Worm (Caenorhabditis elegans): ENCODE results near the gene pax-3.

The pax-3 gene

DNA sequence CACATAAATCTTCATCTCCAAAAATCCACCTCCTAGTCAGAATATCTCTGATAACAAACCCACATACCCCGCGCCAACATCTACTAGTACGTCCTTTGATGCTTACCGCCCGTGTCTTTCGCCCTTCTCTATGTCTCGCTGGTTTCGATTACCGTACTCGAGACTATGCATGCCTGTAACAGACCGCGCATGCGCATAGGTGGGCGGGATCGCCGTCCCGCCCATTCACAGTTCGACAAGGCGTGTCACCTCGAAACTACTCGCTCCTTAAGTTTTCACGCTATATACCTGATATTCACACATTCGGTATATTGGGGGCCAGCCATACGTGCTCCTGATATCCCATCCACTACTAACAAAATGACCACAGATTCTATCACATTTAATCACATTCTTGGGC, at the start of gene pax-3:
pax-3 (plus strand) TSS at position 83 of the 400 bp plus-strand sequence.
- TF ChIP-seq nhr-85 (tag) (peak; percentile 87), lsy-2 (tag; optimal IDR thresholded peaks at IDR 0.05) (peak in 1 of 2 experiments; percentile 69), lin-14 (GFP tag; optimal IDR thresholded peaks at IDR 0.05) (peak; percentile 12), pqm-1 (tag; optimal IDR thresholded peaks at IDR 0.05) (no peak)

DNA sequence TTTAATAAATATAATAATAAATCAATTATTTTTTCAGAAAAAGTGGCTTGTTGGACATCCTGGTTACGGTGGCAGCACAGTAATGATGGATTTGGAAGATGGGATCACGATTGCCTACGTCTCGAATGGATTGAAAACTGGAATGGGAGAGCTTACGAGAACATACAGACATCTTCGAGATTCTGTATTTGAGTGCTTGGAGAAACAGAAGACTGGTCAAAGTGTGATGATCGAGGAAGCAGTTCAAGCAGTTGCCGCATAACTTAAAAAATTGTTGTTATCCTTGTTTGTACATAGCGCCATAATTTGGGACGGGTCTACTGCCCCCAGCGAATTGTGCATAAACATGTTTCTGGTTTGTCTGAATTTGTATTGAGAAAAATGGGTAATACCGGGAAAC, 47.9 kb upstream of the pax-3 start:
- no peak for TF ChIP-seq nhr-19 (GFP tag; conservative IDR thresholded peaks at IDR 0.05)
- no peak for TF ChIP-seq elt-3 (tag; optimal IDR thresholded peaks at IDR 0.05)
- TF ChIP-seq snu-23 (GFP tag; optimal IDR thresholded peaks at IDR 0.05) = no peak
- TF ChIP-seq swsn-7 (tag; optimal IDR thresholded peaks at IDR 0.05) = no peak
- TF ChIP-seq nhr-11 (tag; optimal IDR thresholded peaks at IDR 0.05) = no peak
- no peak for TF ChIP-seq nhr-12 (tag; optimal IDR thresholded peaks at IDR 0.05)
- TF ChIP-seq unc-130 (tag; optimal IDR thresholded peaks at IDR 0.05) = no peak
- TF ChIP-seq lir-3 (tag; optimal IDR thresholded peaks at IDR 0.05; ENCODE audit: poor library complexity) = no peak
- no peak for TF ChIP-seq alr-1 (tag; optimal IDR thresholded peaks at IDR 0.05; ENCODE audit: borderline replicate concordance)

DNA sequence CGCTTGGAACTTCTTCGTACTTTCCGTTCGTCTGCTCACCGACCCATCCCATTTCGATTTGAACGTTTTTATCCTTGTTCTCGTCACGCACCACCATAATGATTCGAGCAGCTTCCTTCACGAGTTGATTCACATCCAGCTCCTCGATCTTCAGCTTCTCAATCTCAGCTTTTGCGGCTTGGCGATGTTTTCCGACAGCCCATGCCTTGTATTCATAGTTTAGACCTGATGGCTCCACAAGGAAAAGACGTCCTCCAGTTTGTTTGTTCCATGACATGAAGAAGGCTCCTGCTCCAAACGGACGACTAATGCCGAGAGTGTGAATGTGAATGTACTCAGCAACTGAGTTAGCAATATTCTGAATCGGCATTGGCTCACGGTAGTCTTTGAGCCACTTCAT, 47.3 kb upstream of the pax-3 start:
- TF ChIP-seq irx-1 (tag; optimal IDR thresholded peaks at IDR 0.05) (no peak), elt-3 (tag; optimal IDR thresholded peaks at IDR 0.05) (no peak), ets-5 (GFP tag; IDR thresholded peaks at IDR 0.05) (no peak), aha-1 (tag; optimal IDR thresholded peaks at IDR 0.05) (no peak), dpl-1 (GFP tag; optimal IDR thresholded peaks at IDR 0.05) (no peak), snu-23 (GFP tag; optimal IDR thresholded peaks at IDR 0.05) (no peak), vab-15 (tag; optimal IDR thresholded peaks at IDR 0.05) (no peak), sup-37 (GFP tag; optimal IDR thresholded peaks at IDR 0.05) (no peak), unc-30 (tag; optimal IDR thresholded peaks at IDR 0.05) (no peak), fos-1 (tag; optimal IDR thresholded peaks at IDR 0.05) (no peak), snpc-4 (tag; optimal IDR thresholded peaks at IDR 0.05) (no peak), elt-2 (tag; optimal IDR thresholded peaks at IDR 0.05) (no peak), nhr-90 (tag; optimal IDR thresholded peaks at IDR 0.05; ENCODE audit: poor library complexity) (no peak), ceh-90 (tag; optimal IDR thresholded peaks at IDR 0.05) (no peak), aly-2 (tag; optimal IDR thresholded peaks at IDR 0.05) (no peak), ztf-4 (tag; optimal IDR thresholded peaks at IDR 0.05) (no peak), nhr-71 (tag; optimal IDR thresholded peaks at IDR 0.05) (no peak), mab-9 (GFP tag; IDR thresholded peaks at IDR 0.05) (no peak)

DNA sequence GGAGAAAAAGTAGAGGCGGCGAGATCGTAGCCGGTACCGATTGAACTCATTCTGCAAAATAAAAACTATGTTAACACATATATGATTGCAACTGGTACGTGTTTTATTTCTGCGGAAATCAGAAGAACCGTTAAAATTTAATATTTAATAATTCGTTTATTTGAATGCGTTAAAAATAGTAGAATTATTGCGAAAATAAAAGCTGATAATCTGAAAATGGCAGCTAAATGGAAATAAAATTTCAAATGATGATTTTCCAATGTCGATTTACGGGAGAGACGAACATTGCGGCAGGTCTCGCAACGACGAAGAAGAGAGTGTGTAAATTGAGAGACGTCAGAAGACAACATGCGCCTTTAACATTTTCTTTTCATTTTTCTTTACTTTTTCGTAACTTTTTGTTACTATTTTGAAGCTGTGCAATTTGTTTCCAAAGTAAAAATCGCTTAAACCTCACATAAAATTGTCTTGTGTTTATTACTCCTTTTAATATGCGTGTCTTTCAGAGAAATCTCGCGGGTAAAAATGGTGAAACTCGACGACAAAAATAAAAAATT, 46.5 kb upstream of the pax-3 start, which contains the start of the genes pas-7 and puf-12:
pas-7 (minus strand) TSS at position 51 of the 557 bp plus-strand sequence.
puf-12 (plus strand) TSS at position 507 of the 557 bp plus-strand sequence.
- TF ChIP-seq aly-2 (tag; optimal IDR thresholded peaks at IDR 0.05) = no peak
- no peak for TF ChIP-seq ets-5 (GFP tag; IDR thresholded peaks at IDR 0.05)
- TF ChIP-seq snu-23 (GFP tag; optimal IDR thresholded peaks at IDR 0.05) = peak; percentile 48
- no peak for TF ChIP-seq ceh-8 (GFP tag; optimal IDR thresholded peaks at IDR 0.05)
- TF ChIP-seq tbx-2 (tag; optimal IDR thresholded peaks at IDR 0.05) = no peak
- TF ChIP-seq nhr-28 (tag; optimal IDR thresholded peaks at IDR 0.05) = no peak
- no peak for TF ChIP-seq fkh-8 (tag; optimal IDR thresholded peaks at IDR 0.05)
- no peak for TF ChIP-seq fos-1 (tag; optimal IDR thresholded peaks at IDR 0.05)
- no peak for TF ChIP-seq sox-4 (tag; optimal IDR thresholded peaks at IDR 0.05)
- TF ChIP-seq aha-1 (tag; optimal IDR thresholded peaks at IDR 0.05) = no peak
- TF ChIP-seq tlp-1 (tag; optimal IDR thresholded peaks at IDR 0.05) = no peak
- no peak for TF ChIP-seq egl-27 (tag; optimal IDR thresholded peaks at IDR 0.05)
- TF ChIP-seq unc-86 (tag; optimal IDR thresholded peaks at IDR 0.05) = no peak
- TF ChIP-seq unc-30 (tag; optimal IDR thresholded peaks at IDR 0.05) = no peak
- TF ChIP-seq nhr-77 (tag; optimal IDR thresholded peaks at IDR 0.05) = no peak
- TF ChIP-seq grh-1 (GFP tag; IDR thresholded peaks at IDR 0.05) = no peak
- TF ChIP-seq fkh-4 (tag; optimal IDR thresholded peaks at IDR 0.05; ENCODE audit: borderline replicate concordance) = no peak
- TF ChIP-seq ztf-4 (tag; optimal IDR thresholded peaks at IDR 0.05) = no peak
- no peak for TF ChIP-seq efl-3 (GFP tag; optimal IDR thresholded peaks at IDR 0.05)
- TF ChIP-seq unc-62 (GFP tag; optimal IDR thresholded peaks at IDR 0.05) = no peak
- TF ChIP-seq lsy-2 (tag; optimal IDR thresholded peaks at IDR 0.05) = peak in 1 of 2 experiments; percentile 80
- TF ChIP-seq irx-1 (tag; optimal IDR thresholded peaks at IDR 0.05) = no peak
- TF ChIP-seq unc-130 (tag; optimal IDR thresholded peaks at IDR 0.05) = no peak
- TF ChIP-seq ceh-63 (GFP tag; optimal IDR thresholded peaks at IDR 0.05) = no peak
- TF ChIP-seq isw-1 (GFP tag; IDR thresholded peaks at IDR 0.05) = peak; percentile 22
- TF ChIP-seq hlh-4 (tag; optimal IDR thresholded peaks at IDR 0.05) = no peak
- TF ChIP-seq hlh-17 (GFP tag; optimal IDR thresholded peaks at IDR 0.05; ENCODE audit: borderline replicate concordance) = no peak
- no peak for TF ChIP-seq elt-2 (tag; optimal IDR thresholded peaks at IDR 0.05)
- no peak for TF ChIP-seq alr-1 (tag; optimal IDR thresholded peaks at IDR 0.05; ENCODE audit: borderline replicate concordance)

All from whole organism, L1 larva.